Worm (Caenorhabditis elegans): ENCODE data around the gene clec-266.

- no peak for TF ChIP-seq him-1 (tag; optimal IDR thresholded peaks at IDR 0.05)
- TF ChIP-seq W03F9.2 (tag; optimal IDR thresholded peaks at IDR 0.05), result no peak
Measured at ce11 chrX:6662267-6662666, 39.6 kb upstream of the clec-266 start.
